Fruit fly (Drosophila melanogaster) whole organism, wandering third instar larva: ENCODE results near the gene Glut1.

Experiments used
- GATAd ChIP-seq: sonication (Bioruptor generic); optimal IDR thresholded peaks from 2 replicates; lab custom pipeline; 2016; ENCODE audit warnings: missing biosample characterization, missing genetic modification characterization
- HLH106 ChIP-seq: fragments of 200-800 bp; optimal IDR thresholded peaks from 3 replicates; lab custom pipeline; 2019; ENCODE audit warnings: missing biosample characterization, mild to moderate bottlenecking, missing genetic modification characterization, moderate library complexity
- Vsx2 ChIP-seq: fragments of 200-300, 225-300 bp; sonication (Bioruptor generic); optimal IDR thresholded peaks from 2 replicates; lab custom pipeline; 2018; ENCODE audit warnings: missing biosample characterization, missing genetic modification characterization; ENCODE audit not compliant: partially characterized antibody
- psq ChIP-seq: fragments of 200-800 bp; sonication (Bioruptor generic); optimal IDR thresholded peaks from 3 replicates; lab custom pipeline; 2017; ENCODE audit warnings: missing biosample characterization, mild to moderate bottlenecking, missing genetic modification characterization, moderate library complexity
- sage ChIP-seq: fragments of 200-800 bp; sonication (Bioruptor generic); optimal IDR thresholded peaks from 2 replicates; lab custom pipeline; 2016; ENCODE audit warnings: missing biosample characterization, mild to moderate bottlenecking, missing genetic modification characterization

- TF ChIP-seq psq (no peak), HLH106 (tag; lab: Kevin White, UChicago) (no peak), GATAd (no peak), sage (no peak), Vsx2 (GFP tag; lab: Kevin White, UChicago) (no peak)
Observed at dm6 chr3L:1022783-1023182, 108.9 kb downstream of the Glut1 start.
